Worm (Caenorhabditis elegans): ENCODE results near the gene prp-39.

The prp-39 gene

ce11 chrV:5712652-5713051 lies 30.2 kb upstream of the prp-39 start, which contains the start of gene gcst-1 (continued):
- peak; percentile 69 for TF ChIP-seq elt-2 (tag; optimal IDR thresholded peaks at IDR 0.05)
- no peak for TF ChIP-seq swsn-7 (tag; optimal IDR thresholded peaks at IDR 0.05)

- TF ChIP-seq ceh-82 (tag; optimal IDR thresholded peaks at IDR 0.05) = no peak
- TF ChIP-seq lsy-2 (tag; optimal IDR thresholded peaks at IDR 0.05) = peak; percentile 18 to 29
- TF ChIP-seq snpc-4 (tag; optimal IDR thresholded peaks at IDR 0.05) = no peak
- TF ChIP-seq unc-86 (tag; optimal IDR thresholded peaks at IDR 0.05) = no peak
- no peak for TF ChIP-seq nhr-11 (tag; optimal IDR thresholded peaks at IDR 0.05)
- TF ChIP-seq zag-1 (tag; optimal IDR thresholded peaks at IDR 0.05) = no peak
- TF ChIP-seq lin-35 (GFP tag; optimal IDR thresholded peaks at IDR 0.05) = no peak
- TF ChIP-seq nhr-71 (tag; optimal IDR thresholded peaks at IDR 0.05) = no peak
- TF ChIP-seq nhr-47 (tag; optimal IDR thresholded peaks at IDR 0.05) = no peak
- no peak for TF ChIP-seq C16A3.4 (tag; optimal IDR thresholded peaks at IDR 0.05)
- peak in 1 of 2 experiments; percentile 9 for TF ChIP-seq efl-1 (optimal IDR thresholded peaks at IDR 0.05)
- TF ChIP-seq efl-1 (GFP tag; optimal IDR thresholded peaks at IDR 0.05 in 1 of 2) = peak; percentile 18 to 72
Measured at ce11 chrV:5712189-5712588, 29.8 kb upstream of the prp-39 start.

ce11 chrV:5708331-5708730 lies 25.9 kb upstream of the prp-39 start:
- TF ChIP-seq blmp-1 (tag; optimal IDR thresholded peaks at IDR 0.05) (no peak), efl-1 (optimal IDR thresholded peaks at IDR 0.05) (no peak), efl-1 (GFP tag; optimal IDR thresholded peaks at IDR 0.05 in 1 of 2) (peak in 1 of 2 experiments; percentile 81), fkh-8 (tag; optimal IDR thresholded peaks at IDR 0.05) (peak; percentile 31), ets-5 (GFP tag; IDR thresholded peaks at IDR 0.05) (no peak), nhr-71 (tag; optimal IDR thresholded peaks at IDR 0.05) (peak; percentile 32), nhr-19 (GFP tag; conservative IDR thresholded peaks at IDR 0.05) (no peak), hlh-4 (tag; optimal IDR thresholded peaks at IDR 0.05) (peak; percentile 77), nhr-47 (tag; optimal IDR thresholded peaks at IDR 0.05) (no peak)

- no peak for TF ChIP-seq dpl-1 (GFP tag; optimal IDR thresholded peaks at IDR 0.05)
- TF ChIP-seq rnt-1 (tag; optimal IDR thresholded peaks at IDR 0.05) = no peak
- no peak for TF ChIP-seq fkh-10 (GFP tag; optimal IDR thresholded peaks at IDR 0.05)
- TF ChIP-seq ztf-4 (tag; optimal IDR thresholded peaks at IDR 0.05) = no peak
- TF ChIP-seq zag-1 (tag; optimal IDR thresholded peaks at IDR 0.05) = no peak
- no peak for TF ChIP-seq pag-3 (tag; optimal IDR thresholded peaks at IDR 0.05; ENCODE audit: borderline replicate concordance, insufficient read depth)
- no peak for TF ChIP-seq fkh-8 (tag; optimal IDR thresholded peaks at IDR 0.05)
- no peak for TF ChIP-seq nhr-28 (tag; optimal IDR thresholded peaks at IDR 0.05)
- TF ChIP-seq jun-1 (tag; optimal IDR thresholded peaks at IDR 0.05) = no peak
- no peak for TF ChIP-seq elt-3 (tag; optimal IDR thresholded peaks at IDR 0.05)
- no peak for TF ChIP-seq lin-39 (tag; optimal IDR thresholded peaks at IDR 0.05)
- no peak for TF ChIP-seq zip-4 (GFP tag; optimal IDR thresholded peaks at IDR 0.05)
- TF ChIP-seq unc-130 (tag; optimal IDR thresholded peaks at IDR 0.05) = no peak
- TF ChIP-seq nhr-12 (tag; optimal IDR thresholded peaks at IDR 0.05) = no peak
- TF ChIP-seq alr-1 (tag; optimal IDR thresholded peaks at IDR 0.05; ENCODE audit: borderline replicate concordance) = no peak
- no peak for TF ChIP-seq C04F5.9 (tag; optimal IDR thresholded peaks at IDR 0.05)
- no peak for TF ChIP-seq aly-2 (tag; optimal IDR thresholded peaks at IDR 0.05)
- no peak for TF ChIP-seq tbx-2 (tag; optimal IDR thresholded peaks at IDR 0.05)
- TF ChIP-seq ces-1 (GFP tag; optimal IDR thresholded peaks at IDR 0.05) = no peak
- TF ChIP-seq mdl-1 (tag; optimal IDR thresholded peaks at IDR 0.05) = no peak
Measured at ce11 chrV:5705510-5705909, 23.1 kb upstream of the prp-39 start, which contains the start of gene peli-1. peli-1 (plus strand) TSS chrV:5705810.
